Worm (Caenorhabditis elegans): ENCODE data around the gene gln-3.
A peak's percentile ranks its signal among the peaks of the same experiment; 100 is the strongest.

Gene gln-3

ce11 chrIV:16125777-16126176, 44.7 kb downstream of the gln-3 start:
- TF ChIP-seq egl-27 (tag; optimal IDR thresholded peaks at IDR 0.05) (no peak), ceh-82 (tag; optimal IDR thresholded peaks at IDR 0.05) (no peak), ceh-16 (tag; optimal IDR thresholded peaks at IDR 0.05) (no peak), mab-5 (tag; optimal IDR thresholded peaks at IDR 0.05) (no peak), nhr-25 (tag; optimal IDR thresholded peaks at IDR 0.05) (no peak), gmeb-1 (tag; optimal IDR thresholded peaks at IDR 0.05) (no peak), blmp-1 (tag; optimal IDR thresholded peaks at IDR 0.05; ENCODE audit: insufficient read depth) (no peak), unc-55 (GFP tag; optimal IDR thresholded peaks at IDR 0.05) (no peak), mdl-1 (tag; optimal IDR thresholded peaks at IDR 0.05) (no peak), elt-1 (tag; optimal IDR thresholded peaks at IDR 0.05) (no peak), ama-1 (optimal IDR thresholded peaks at IDR 0.05) (no peak), alr-1 (tag; optimal IDR thresholded peaks at IDR 0.05) (no peak), nhr-11 (tag; optimal IDR thresholded peaks at IDR 0.05) (no peak), snpc-4 (tag; optimal IDR thresholded peaks at IDR 0.05) (no peak), ztf-1 (GFP tag; conservative IDR thresholded peaks at IDR 0.05) (no peak), ztf-4 (tag; optimal IDR thresholded peaks at IDR 0.05) (no peak), aly-2 (tag; optimal IDR thresholded peaks at IDR 0.05) (no peak)

ce11 chrIV:16119577-16119976, 50.9 kb downstream of the gln-3 start:
- TF ChIP-seq egl-27 (tag; optimal IDR thresholded peaks at IDR 0.05) (no peak), unc-55 (GFP tag; optimal IDR thresholded peaks at IDR 0.05) (peak; percentile 9), alr-1 (tag; optimal IDR thresholded peaks at IDR 0.05) (no peak)
